Fruit fly (Drosophila melanogaster) whole organism, embryonic: ENCODE measurements around the gene Pcif1.

ENCODE experiments used
- CG10979 ChIP-seq: fragments of 200-800 bp; sonication (Bioruptor generic); optimal IDR thresholded peaks from 2 replicates; lab custom pipeline; 2018; ENCODE audit warnings: missing biosample characterization, mild to moderate bottlenecking, missing genetic modification characterization, moderate library complexity
- CG11695 ChIP-seq: fragments of 200-800 bp; sonication (Bioruptor generic); IDR thresholded peaks from 3 replicates; pipeline ENCODE4 v1.3.6; 2022; ENCODE audit warnings: missing biosample characterization, missing genetic modification characterization
- CG11696 ChIP-seq: fragments of 200-800 bp; sonication (Bioruptor generic); IDR thresholded peaks from 2 replicates; pipeline ENCODE4 v1.3.6; 2022; ENCODE audit warnings: missing biosample characterization, missing genetic modification characterization
- CG12659 ChIP-seq: fragments of 200-800 bp; sonication (Bioruptor generic); optimal IDR thresholded peaks from 3 replicates; lab custom pipeline; 2017; ENCODE audit warnings: mild to moderate bottlenecking, missing biosample characterization, missing genetic modification reagents, missing genetic modification characterization
- CG1647 ChIP-seq: fragments of 200-800 bp; sonication (Bioruptor generic); optimal IDR thresholded peaks from 3 replicates; lab custom pipeline; 2016; ENCODE audit warnings: missing biosample characterization, missing genetic modification characterization
- CG16813 ChIP-seq: fragments of 200-800 bp; sonication (Bioruptor generic); IDR thresholded peaks from 3 replicates; pipeline ENCODE4 v1.3.6; 2022; ENCODE audit warnings: missing biosample characterization, missing genetic modification characterization; ENCODE audit not compliant: partially characterized antibody
- CG17359 ChIP-seq: fragments of 200-800 bp; sonication (Bioruptor generic); optimal IDR thresholded peaks from 3 replicates; lab custom pipeline; 2018; ENCODE audit warnings: missing biosample characterization, mild to moderate bottlenecking, missing genetic modification characterization, moderate library complexity
- CG18262 ChIP-seq: fragments of 200-800 bp; optimal IDR thresholded peaks from 3 replicates; lab custom pipeline; 2019; ENCODE audit warnings: missing biosample characterization, mild to moderate bottlenecking, missing genetic modification characterization, moderate library complexity
- CG2120 ChIP-seq: fragments of 200-800 bp; sonication (Bioruptor generic); optimal IDR thresholded peaks from 3 replicates; lab custom pipeline; 2016; ENCODE audit warnings: missing biosample characterization, missing genetic modification characterization
- CG2199 ChIP-seq: fragments of 200-800 bp; sonication (Bioruptor generic); IDR thresholded peaks from 3 replicates; pipeline ENCODE4 v1.3.6; 2022; ENCODE audit warnings: missing biosample characterization, missing genetic modification characterization
- CG30020 ChIP-seq: fragments of 200-800 bp; optimal IDR thresholded peaks from 2 replicates; lab custom pipeline; 2019; ENCODE audit warnings: missing biosample characterization, mild to moderate bottlenecking, missing genetic modification characterization, moderate library complexity
- CG31224 ChIP-seq: fragments of 200-800 bp; sonication (Bioruptor generic); IDR thresholded peaks from 2 replicates; pipeline ENCODE4 v1.3.6; 2022; ENCODE audit warnings: missing biosample characterization, missing genetic modification characterization
- CG32532 ChIP-seq: fragments of 200-800 bp; sonication (Bioruptor generic); IDR thresholded peaks from 2 replicates; pipeline ENCODE4 v1.3.6; 2022; ENCODE audit warnings: missing biosample characterization, missing genetic modification characterization
- CG4424 ChIP-seq: fragments of 200-800 bp; sonication (Bioruptor generic); optimal IDR thresholded peaks from 3 replicates; lab custom pipeline; 2016; ENCODE audit warnings: missing biosample characterization, missing genetic modification characterization
- CG6689 ChIP-seq: fragments of 200-800 bp; sonication (Bioruptor generic); IDR thresholded peaks from 2 replicates; pipeline ENCODE4 v1.3.6; 2022; ENCODE audit warnings: missing biosample characterization, missing genetic modification characterization
- CG7963 ChIP-seq: fragments of 200-800 bp; sonication (Bioruptor generic); IDR thresholded peaks from 3 replicates; pipeline ENCODE4 v1.3.6; 2022; ENCODE audit warnings: missing biosample characterization, missing genetic modification characterization; ENCODE audit not compliant: partially characterized antibody
- D ChIP-seq, 2 experiments: fragments of 200-800 bp in 1 of 2; fragments of >200 bp in 1 of 2; sonication (Bioruptor generic) in 1 of 2; optimal IDR thresholded peaks; 2 replicates in 1 of 2; 3 replicates in 1 of 2; lab custom pipeline; 2017; ENCODE audit warnings: mild to moderate bottlenecking in 1 of 2, missing biosample characterization in 1 of 2, missing genetic modification characterization in 1 of 2, missing genetic modification reagents in 1 of 2
- D19A ChIP-seq: fragments of 200-800 bp; optimal IDR thresholded peaks from 3 replicates; lab custom pipeline; 2019; ENCODE audit warnings: missing biosample characterization, mild to moderate bottlenecking, missing genetic modification characterization, moderate library complexity
- Doc3 ChIP-seq: fragments of 200-800 bp; sonication (Bioruptor generic); IDR thresholded peaks from 3 replicates; pipeline ENCODE4 v1.3.6; 2022; ENCODE audit warnings: missing biosample characterization, missing genetic modification characterization; ENCODE audit not compliant: partially characterized antibody
- E2f2 ChIP-seq: fragments of 200-800 bp; sonication (Bioruptor generic); IDR thresholded peaks from 2 replicates; pipeline ENCODE4 v1.3.6; 2022; ENCODE audit warnings: missing biosample characterization, missing genetic modification characterization
- HmgZ ChIP-seq: fragments of 200-800 bp; sonication (Bioruptor generic); optimal IDR thresholded peaks from 2 replicates; lab custom pipeline; 2018; ENCODE audit warnings: missing biosample characterization, mild to moderate bottlenecking, missing genetic modification characterization
- Jarid2 ChIP-seq: fragments of 200-800 bp; sonication (Bioruptor generic); optimal IDR thresholded peaks from 3 replicates; lab custom pipeline; 2017; ENCODE audit warnings: mild to moderate bottlenecking, missing biosample characterization, missing genetic modification reagents, missing genetic modification characterization
- Kr ChIP-seq: fragments of 200-800 bp; sonication (Bioruptor generic); optimal IDR thresholded peaks from 2 replicates; lab custom pipeline; 2017; ENCODE audit warnings: missing biosample characterization, mild to moderate bottlenecking, missing genetic modification characterization
- Lim3 ChIP-seq: fragments of 200-800 bp; sonication (Bioruptor generic); IDR thresholded peaks from 2 replicates; pipeline ENCODE4 v1.3.6; 2022; ENCODE audit warnings: missing biosample characterization, missing genetic modification characterization
- MBD-R2 ChIP-seq: fragments of 200-800 bp; sonication (Bioruptor generic); IDR thresholded peaks from 2 replicates; pipeline ENCODE4 v1.3.6; 2022; ENCODE audit warnings: missing biosample characterization, missing genetic modification characterization
- Nf-YC ChIP-seq: fragments of 200-800 bp; optimal IDR thresholded peaks from 3 replicates; lab custom pipeline; 2019; ENCODE audit warnings: missing biosample characterization, mild to moderate bottlenecking, missing genetic modification characterization, moderate library complexity
- Opbp ChIP-seq: fragments of 200-800 bp; sonication (Bioruptor generic); IDR thresholded peaks from 3 replicates; pipeline ENCODE4 v1.3.6; 2022; ENCODE audit warnings: missing biosample characterization, missing genetic modification characterization; ENCODE audit not compliant: partially characterized antibody
- Ptx1 ChIP-seq: fragments of 200-800 bp; sonication (Bioruptor generic); IDR thresholded peaks from 2 replicates; pipeline ENCODE4 v1.3.6; 2022; ENCODE audit warnings: missing biosample characterization, missing genetic modification characterization
- Sin3A ChIP-seq: fragments of >200 bp; optimal IDR thresholded peaks from 2 replicates; lab custom pipeline; 2018
- Six4 ChIP-seq: fragments of 200-800 bp; sonication (Bioruptor generic); optimal IDR thresholded peaks from 2 replicates; lab custom pipeline; 2016; ENCODE audit warnings: missing biosample characterization, missing genetic modification characterization
- Ssrp ChIP-seq: fragments of 200-800 bp; sonication (Bioruptor generic); optimal IDR thresholded peaks from 2 replicates; lab custom pipeline; 2018; ENCODE audit warnings: missing biosample characterization, mild to moderate bottlenecking, missing genetic modification characterization, moderate library complexity
- YL-1 ChIP-seq: fragments of 200-800 bp; sonication (Bioruptor generic); optimal IDR thresholded peaks from 3 replicates; lab custom pipeline; 2017; ENCODE audit warnings: missing biosample characterization, mild to moderate bottlenecking, missing genetic modification characterization
- ap ChIP-seq: fragments of 200-800 bp; sonication (Bioruptor generic); IDR thresholded peaks from 2 replicates; pipeline ENCODE4 v1.3.6; 2022; ENCODE audit warnings: missing biosample characterization, missing genetic modification characterization
- corto ChIP-seq: fragments of 200-800 bp; sonication (Bioruptor generic); optimal IDR thresholded peaks from 2 replicates; lab custom pipeline; 2016; ENCODE audit warnings: missing biosample characterization, mild to moderate bottlenecking, missing genetic modification characterization, moderate library complexity
- gcm ChIP-seq: fragments of 200-800 bp; sonication (Bioruptor generic); optimal IDR thresholded peaks from 2 replicates; lab custom pipeline; 2019; ENCODE audit warnings: missing biosample characterization, mild to moderate bottlenecking, missing genetic modification characterization, moderate library complexity
- hb ChIP-seq: fragments of 200-800 bp; sonication (Bioruptor generic); IDR thresholded peaks from 3 replicates; pipeline ENCODE4 v1.3.6; 2022; ENCODE audit warnings: missing biosample characterization, missing genetic modification characterization; ENCODE audit not compliant: partially characterized antibody
- ind ChIP-seq: fragments of 200-800 bp; sonication (Bioruptor generic); optimal IDR thresholded peaks from 3 replicates; lab custom pipeline; 2016; ENCODE audit warnings: missing biosample characterization, missing genetic modification characterization
- insv ChIP-seq, 2 experiments: fragments of 200-800 bp; sonication (Bioruptor generic); optimal IDR thresholded peaks; 3 replicates each; lab custom pipeline; 2016 to 2018; ENCODE audit warnings: missing biosample characterization in 2 of 2, missing genetic modification characterization in 2 of 2
- ken ChIP-seq: fragments of 200-800 bp; sonication (Bioruptor generic); IDR thresholded peaks from 3 replicates; pipeline ENCODE4 v1.3.6; 2022; ENCODE audit warnings: missing biosample characterization, missing genetic modification characterization
- knrl ChIP-seq: fragments of 200-800 bp; sonication (Bioruptor generic); IDR thresholded peaks from 3 replicates; pipeline ENCODE4 v1.3.6; 2022; ENCODE audit warnings: missing biosample characterization, missing genetic modification characterization; ENCODE audit not compliant: partially characterized antibody
- lab ChIP-seq: fragments of 200-800 bp; sonication (Bioruptor generic); optimal IDR thresholded peaks from 3 replicates; lab custom pipeline; 2017; ENCODE audit warnings: missing biosample characterization, missing genetic modification characterization, mild to moderate bottlenecking, moderate library complexity, missing genetic modification reagents
- nmo ChIP-seq: fragments of 200-800 bp; sonication (Bioruptor generic); optimal IDR thresholded peaks from 2 replicates; lab custom pipeline; 2018; ENCODE audit warnings: missing biosample characterization, mild to moderate bottlenecking, missing genetic modification characterization, moderate library complexity
- p53 ChIP-seq: fragments of 200-800 bp; sonication (Bioruptor generic); optimal IDR thresholded peaks from 2 replicates; lab custom pipeline; 2016; ENCODE audit warnings: missing biosample characterization, missing genetic modification characterization
- shn ChIP-seq: fragments of 200-800 bp; sonication (Bioruptor generic); optimal IDR thresholded peaks from 3 replicates; lab custom pipeline; 2016; ENCODE audit warnings: missing biosample characterization, missing genetic modification characterization
- tin ChIP-seq: fragments of 200-800 bp; sonication (Bioruptor generic); optimal IDR thresholded peaks from 3 replicates; lab custom pipeline; 2016; ENCODE audit warnings: missing biosample characterization, missing genetic modification characterization
- tio ChIP-seq: fragments of 200-800 bp; sonication (Bioruptor generic); optimal IDR thresholded peaks from 2 replicates; lab custom pipeline; 2017; ENCODE audit warnings: missing biosample characterization, missing genetic modification characterization, inconsistent platforms
- unpg ChIP-seq: fragments of 200-800 bp; sonication (Bioruptor generic); optimal IDR thresholded peaks from 3 replicates; lab custom pipeline; 2018; ENCODE audit warnings: missing biosample characterization, mild to moderate bottlenecking, missing genetic modification characterization, moderate library complexity

Pcif1 gene

DNA sequence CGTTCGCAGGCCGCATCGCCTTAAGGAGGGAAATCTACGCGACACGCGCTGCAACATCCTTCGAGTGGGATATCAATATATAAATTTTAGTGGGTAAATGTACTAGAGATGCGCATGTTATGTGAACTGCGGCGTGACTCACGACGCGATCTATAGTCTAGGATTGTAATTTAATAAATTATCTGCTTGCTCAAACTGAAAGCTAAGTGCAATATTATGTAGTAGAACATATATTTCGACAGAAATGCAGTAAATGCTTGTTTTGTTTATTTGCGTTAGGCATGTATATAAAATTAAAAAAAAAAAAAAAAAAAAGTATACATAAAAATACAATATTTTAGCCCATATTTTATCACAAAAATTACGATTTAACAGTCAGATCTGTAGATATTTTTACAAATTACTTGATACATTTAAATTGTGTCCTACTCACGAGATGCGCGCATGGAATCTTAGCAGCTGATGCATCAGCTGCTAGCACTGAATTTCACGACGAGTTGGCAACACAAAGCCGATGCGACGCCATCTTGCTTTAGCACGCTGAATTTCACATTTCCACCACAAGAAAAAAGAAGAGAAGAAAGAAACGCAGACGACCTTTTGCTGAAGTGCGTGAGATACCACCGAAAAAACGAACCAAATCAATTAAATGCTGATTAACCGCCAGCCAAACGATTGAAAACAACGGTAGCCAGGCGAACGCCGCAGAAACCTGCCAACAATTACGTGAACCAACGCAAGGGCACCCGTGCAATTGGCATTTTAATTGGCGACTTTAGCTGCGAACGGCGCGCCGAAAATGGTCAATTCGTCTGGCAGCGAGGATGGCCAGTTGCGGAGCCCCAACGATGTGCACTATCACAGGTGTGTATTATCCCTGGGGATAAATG, 14.8 kb downstream of the Pcif1 start, which contains the start of the genes CG4042 and Pitslre (continued):
- TF ChIP-seq CG7963 (GFP tag; lab: Robert Waterston, UW) (0 out of 3 replicates have a peak, but pooled peaks have one; percentile 8), CG32532 (GFP tag; lab: Robert Waterston, UW) (peak; percentile 50; the same call in 1 of the 2 replicates), HmgZ (no peak), Lim3 (GFP tag; lab: Robert Waterston, UW) (no peak), CG16813 (GFP tag; lab: Robert Waterston, UW) (peak; percentile 74; the same call in 2 of the 3 replicates), tio (peak; percentile 58), lab (GFP tag; lab: Kevin White, UChicago) (peak; percentile 17), p53 (GFP tag; lab: Kevin White, UChicago) (no peak), ken (GFP tag; lab: Robert Waterston, UW) (no peak), CG31224 (GFP tag; lab: Robert Waterston, UW) (peak; percentile 33; the same call in 1 of the 2 replicates), unpg (GFP tag; lab: Kevin White, UChicago) (peak; percentile 7), E2f2 (no peak), CG4424 (peak; percentile 65), CG11696 (GFP tag; lab: Robert Waterston, UW) (no peak), CG1647 (GFP tag; lab: Kevin White, UChicago) (no peak), CG11695 (GFP tag; lab: Robert Waterston, UW) (peak; percentile 49; the same call in 1 of the 3 replicates), knrl (GFP tag; lab: Robert Waterston, UW) (peak; percentile 74; the same call in 2 of the 3 replicates), nmo (peak; percentile 29), ind (GFP tag; lab: Kevin White, UChicago) (peak; percentile 56), Opbp (GFP tag; lab: Robert Waterston, UW) (peak; percentile 23; the same call in 1 of the 3 replicates), YL-1 (GFP tag; lab: Kevin White, UChicago) (peak; percentile 73), D19A (tag; lab: Kevin White, UChicago) (peak; percentile 37), Ssrp (tag; lab: Kevin White, UChicago) (peak; percentile 23), CG2199 (GFP tag; lab: Robert Waterston, UW) (no peak), Kr (GFP tag; lab: Kevin White, UChicago) (no peak), Six4 (GFP tag; lab: Kevin White, UChicago) (peak; percentile 18), CG18262 (tag; lab: Kevin White, UChicago) (peak; percentile 28), Doc3 (GFP tag; lab: Robert Waterston, UW) (peak; percentile 75), Sin3A (peak; percentile 52), Nf-YC (tag; lab: Kevin White, UChicago) (peak; percentile 62), shn (GFP tag; lab: Kevin White, UChicago) (peak; percentile 19), Jarid2 (GFP tag; lab: Kevin White, UChicago) (no peak), CG17359 (peak; percentile 55), gcm (GFP tag; lab: Kevin White, UChicago) (no peak), CG30020 (tag; lab: Kevin White, UChicago) (peak; percentile 6), MBD-R2 (peak; percentile 64), CG2120 (GFP tag; lab: Kevin White, UChicago) (peak; percentile 66), corto (GFP tag; lab: Kevin White, UChicago) (peak; percentile 20), CG10979 (tag; lab: Kevin White, UChicago) (peak; percentile 10), Ptx1 (0 out of 2 replicates have a peak, but pooled peaks have one; percentile 15), CG12659 (peak; percentile 21), hb (GFP tag; lab: Robert Waterston, UW) (peak; percentile 54; the same call in 1 of the 3 replicates), D (optimal IDR thresholded peaks at IDR 0.05; lab: Kevin White, UChicago) (no peak), D (GFP tag; optimal IDR thresholded peaks at IDR 0.05; lab: Kevin White, UChicago) (peak; percentile 28), CG6689 (peak; percentile 65), insv (GFP tag; optimal IDR thresholded peaks at IDR 0.05; lab: Kevin White, UChicago) (no peak), tin (GFP tag; lab: Kevin White, UChicago) (peak; percentile 63), ap (GFP tag; lab: Robert Waterston, UW) (0 out of 2 replicates have a peak, but pooled peaks have one; percentile 23)
